Worm (Caenorhabditis elegans) whole organism, young adult: ENCODE results near the gene ZK1098.3.

Source experiments
- B0035.1 ChIP-seq: sonication (generic microtip); optimal IDR thresholded peaks from 2 replicates; lab custom pipeline; 2016; ENCODE audit warnings: missing genetic modification characterization, mild to moderate bottlenecking, missing compliant biosample characterization, missing genotype, missing genetic modification reagents
- B0261.1 ChIP-seq: sonication (generic microtip); optimal IDR thresholded peaks from 2 replicates; lab custom pipeline; 2016; ENCODE audit warnings: mild to moderate bottlenecking, missing genetic modification characterization, moderate library complexity, missing compliant biosample characterization
- C17E4.6 ChIP-seq: fragments of 200-800 bp; sonication (Bioruptor generic); IDR thresholded peaks from 2 replicates; pipeline ENCODE4 v1.3.6; 2022; ENCODE audit warnings: missing genetic modification reagents, missing genetic modification characterization, missing compliant biosample characterization
- D2030.7 ChIP-seq: fragments of 200-800 bp; sonication (Bioruptor generic); IDR thresholded peaks from 2 replicates; pipeline ENCODE4 v1.3.6; 2022; ENCODE audit warnings: missing genetic modification reagents, missing genetic modification characterization, missing compliant biosample characterization
- F10E7.11 ChIP-seq: sonication (generic microtip); optimal IDR thresholded peaks from 2 replicates; lab custom pipeline; 2017; ENCODE audit warnings: mild to moderate bottlenecking, missing genetic modification characterization, moderate library complexity, missing compliant biosample characterization
- F23B12.7 ChIP-seq: sonication (generic microtip); optimal IDR thresholded peaks from 2 replicates; lab custom pipeline; 2017; ENCODE audit warnings: missing genetic modification characterization, mild to moderate bottlenecking, missing compliant biosample characterization, antibody characterized with exemption, moderate library complexity; ENCODE audit not compliant: insufficient read depth
- F33H1.4 ChIP-seq: fragments of 200-800 bp; sonication (Bioruptor generic); IDR thresholded peaks from 2 replicates; pipeline ENCODE4 v1.3.6; 2022; ENCODE audit warnings: missing genetic modification reagents, missing genetic modification characterization, missing compliant biosample characterization
- K12H6.12 ChIP-seq: fragments of 200-800 bp; sonication (Bioruptor generic); optimal IDR thresholded peaks from 2 replicates; lab custom pipeline; 2018; ENCODE audit warnings: mild to moderate bottlenecking, missing genetic modification characterization, missing compliant biosample characterization
- T07F8.4 ChIP-seq: sonication (generic microtip); optimal IDR thresholded peaks from 2 replicates; lab custom pipeline; 2016; ENCODE audit warnings: mild to moderate bottlenecking, missing genetic modification characterization, moderate library complexity, missing compliant biosample characterization
- akir-1 ChIP-seq: fragments of 200-800 bp; sonication (Bioruptor generic); optimal IDR thresholded peaks from 2 replicates; lab custom pipeline; 2018; ENCODE audit warnings: mild to moderate bottlenecking, missing genetic modification characterization, moderate library complexity, missing compliant biosample characterization
- aptf-3 ChIP-seq: fragments of 200-800 bp; sonication (Bioruptor generic); IDR thresholded peaks from 2 replicates; pipeline ENCODE4 v1.3.6; 2022; ENCODE audit warnings: missing genetic modification characterization, missing compliant biosample characterization
- attf-6 ChIP-seq: fragments of 200-800 bp; sonication (Bioruptor generic); IDR thresholded peaks from 2 replicates; pipeline ENCODE4 v1.3.6; 2022; ENCODE audit warnings: missing genetic modification reagents, missing genetic modification characterization, missing compliant biosample characterization
- bed-2 ChIP-seq: fragments of 200-800 bp; sonication (Bioruptor generic); IDR thresholded peaks from 2 replicates; pipeline ENCODE4 v1.3.6; 2022; ENCODE audit warnings: missing genetic modification reagents, missing genetic modification characterization, missing compliant biosample characterization
- ccch-3 ChIP-seq: fragments of 200-800 bp; sonication (Bioruptor generic); optimal IDR thresholded peaks from 2 replicates; lab custom pipeline; 2018; ENCODE audit warnings: mild to moderate bottlenecking, missing genetic modification characterization, missing compliant biosample characterization
- cebp-1 ChIP-seq, 2 experiments: fragments of 200-800 bp in 1 of 2; sonication (Bioruptor generic) in 1 of 2; sonication (generic microtip) in 1 of 2; IDR thresholded peaks in 1 of 2; optimal IDR thresholded peaks in 1 of 2; 2 replicates each; pipeline versions ENCODE4 v1.3.6 to Lab custom; 2017 to 2022; ENCODE audit warnings: missing compliant biosample characterization in 2 of 2, missing genetic modification characterization in 2 of 2, mild to moderate bottlenecking in 1 of 2, missing genetic modification reagents in 1 of 2, moderate library complexity in 1 of 2
- cebp-2 ChIP-seq: fragments of 200-800 bp; sonication (Bioruptor generic); IDR thresholded peaks from 2 replicates; pipeline ENCODE4 v1.3.6; 2022; ENCODE audit warnings: missing genetic modification characterization, missing compliant biosample characterization
- ceh-27 ChIP-seq: fragments of 200-800 bp; sonication (Bioruptor generic); optimal IDR thresholded peaks from 2 replicates; lab custom pipeline; 2018; ENCODE audit warnings: mild to moderate bottlenecking, missing genetic modification characterization, moderate library complexity, missing compliant biosample characterization
- ceh-40 ChIP-seq: fragments of 200-800 bp; sonication (Bioruptor generic); IDR thresholded peaks from 2 replicates; pipeline ENCODE4 v1.3.6; 2022; ENCODE audit warnings: missing genetic modification characterization, missing compliant biosample characterization
- ceh-58 ChIP-seq: fragments of 200-800 bp; sonication (Bioruptor generic); IDR thresholded peaks from 2 replicates; pipeline ENCODE4 v1.3.6; 2022; ENCODE audit warnings: missing genetic modification characterization, missing compliant biosample characterization
- ceh-79 ChIP-seq: sonication (generic microtip); optimal IDR thresholded peaks from 2 replicates; lab custom pipeline; 2017; ENCODE audit warnings: mild to moderate bottlenecking, missing genetic modification characterization, missing compliant biosample characterization
- chd-7 ChIP-seq: sonication (generic microtip); optimal IDR thresholded peaks from 2 replicates; lab custom pipeline; 2016; ENCODE audit warnings: mild to moderate bottlenecking, missing genetic modification characterization, moderate library complexity, missing compliant biosample characterization
- dox-1 ChIP-seq: fragments of 200-800 bp; sonication (Bioruptor generic); IDR thresholded peaks from 2 replicates; pipeline ENCODE4 v1.3.6; 2022; ENCODE audit warnings: missing genetic modification reagents, missing genetic modification characterization, missing compliant biosample characterization
- dpff-1 ChIP-seq: sonication (generic microtip); optimal IDR thresholded peaks from 2 replicates; lab custom pipeline; 2017; ENCODE audit warnings: mild to moderate bottlenecking, missing genetic modification characterization, missing compliant biosample characterization
- egl-18 ChIP-seq: fragments of 200-800 bp; sonication (Bioruptor generic); IDR thresholded peaks from 2 replicates; pipeline ENCODE4 v1.3.6; 2022; ENCODE audit warnings: missing genetic modification reagents, missing genetic modification characterization, missing compliant biosample characterization
- fkh-3 ChIP-seq: sonication (generic microtip); optimal IDR thresholded peaks from 2 replicates; lab custom pipeline; 2016; ENCODE audit warnings: mild to moderate bottlenecking, missing genetic modification characterization, missing compliant biosample characterization
- hmg-1.2 ChIP-seq: fragments of 200-800 bp; sonication (Bioruptor generic); IDR thresholded peaks from 2 replicates; pipeline ENCODE4 v1.3.6; 2022; ENCODE audit warnings: missing genetic modification reagents, missing genetic modification characterization, missing compliant biosample characterization
- hrde-1 ChIP-seq: sonication (generic microtip); optimal IDR thresholded peaks from 2 replicates; lab custom pipeline; 2016; ENCODE audit warnings: missing genetic modification characterization, mild to moderate bottlenecking, missing compliant biosample characterization, moderate library complexity, missing genotype, missing genetic modification reagents, borderline replicate concordance
- lag-1 ChIP-seq: fragments of 200-800 bp; sonication (Bioruptor generic); IDR thresholded peaks from 2 replicates; pipeline ENCODE4 v1.3.6; 2022; ENCODE audit warnings: missing genetic modification reagents, missing genetic modification characterization, missing compliant biosample characterization
- lin-40 ChIP-seq: sonication (generic microtip); optimal IDR thresholded peaks from 2 replicates; lab custom pipeline; 2016; ENCODE audit warnings: missing genetic modification characterization, mild to moderate bottlenecking, missing compliant biosample characterization, missing genotype, missing genetic modification reagents
- lsl-1 ChIP-seq: fragments of 200-800 bp; sonication (Bioruptor generic); optimal IDR thresholded peaks from 2 replicates; lab custom pipeline; 2018; ENCODE audit warnings: mild to moderate bottlenecking, missing genetic modification characterization, moderate library complexity, missing compliant biosample characterization
- lsy-27 ChIP-seq: sonication (generic microtip); optimal IDR thresholded peaks from 2 replicates; lab custom pipeline; 2017; ENCODE audit warnings: missing genetic modification characterization, mild to moderate bottlenecking, missing compliant biosample characterization, antibody characterized with exemption, missing genotype, borderline replicate concordance; ENCODE audit not compliant: insufficient read depth
- madf-10 ChIP-seq: sonication (generic microtip); optimal IDR thresholded peaks from 2 replicates; lab custom pipeline; 2016; ENCODE audit warnings: mild to moderate bottlenecking, missing genetic modification characterization, missing compliant biosample characterization
- mel-28 ChIP-seq: sonication (generic microtip); optimal IDR thresholded peaks from 2 replicates; lab custom pipeline; 2016; ENCODE audit warnings: borderline replicate concordance, mild to moderate bottlenecking, missing genetic modification characterization, missing compliant biosample characterization
- mes-4 ChIP-seq: sonication (generic microtip); optimal IDR thresholded peaks from 2 replicates; lab custom pipeline; 2016; ENCODE audit warnings: missing genotype, missing genetic modification characterization, missing compliant biosample characterization
- mxl-1 ChIP-seq: sonication (generic microtip); optimal IDR thresholded peaks from 2 replicates; lab custom pipeline; 2016; ENCODE audit warnings: missing genetic modification characterization, missing compliant biosample characterization
- nfya-1 ChIP-seq: sonication (generic microtip); optimal IDR thresholded peaks from 2 replicates; lab custom pipeline; 2017; ENCODE audit warnings: antibody characterized with exemption, missing compliant biosample characterization, missing genetic modification characterization, borderline replicate concordance; ENCODE audit not compliant: insufficient read depth
- nhr-27 ChIP-seq: fragments of 200-800 bp; sonication (Bioruptor generic); optimal IDR thresholded peaks from 2 replicates; lab custom pipeline; 2018; ENCODE audit warnings: mild to moderate bottlenecking, missing genetic modification characterization, moderate library complexity, missing compliant biosample characterization
- pha-4 ChIP-seq: fragments of 150-350 bp; sonication (generic microtip); optimal IDR thresholded peaks from 2 replicates; lab custom pipeline; 2014; ENCODE audit warnings: missing biosample characterization, missing genetic modification reagents, missing genetic modification characterization
- rec-8 ChIP-seq, 2 experiments: sonication (generic microtip); optimal IDR thresholded peaks; 2 replicates each; lab custom pipeline; 2016; ENCODE audit warnings: mild to moderate bottlenecking in 2 of 2, missing genetic modification characterization in 2 of 2, missing genetic modification reagents in 2 of 2, missing genotype in 2 of 2, missing biosample characterization in 1 of 2, missing compliant biosample characterization in 1 of 2, moderate library complexity in 1 of 2
- repo-1 ChIP-seq: sonication (generic microtip); optimal IDR thresholded peaks from 2 replicates; lab custom pipeline; 2017; ENCODE audit warnings: mild to moderate bottlenecking, missing genetic modification characterization, missing compliant biosample characterization
- snpc-1.1 ChIP-seq: sonication (generic microtip); optimal IDR thresholded peaks from 2 replicates; lab custom pipeline; 2017; ENCODE audit warnings: missing genetic modification characterization, mild to moderate bottlenecking, missing compliant biosample characterization, antibody characterized with exemption, moderate library complexity, missing genotype, missing genetic modification reagents; ENCODE audit not compliant: insufficient read depth
- snpc-3.4 ChIP-seq: sonication (generic microtip); optimal IDR thresholded peaks from 2 replicates; lab custom pipeline; 2017; ENCODE audit warnings: missing genetic modification characterization, mild to moderate bottlenecking, missing compliant biosample characterization, antibody characterized with exemption, moderate library complexity, missing genotype, missing genetic modification reagents
- sptf-2 ChIP-seq: fragments of 200-800 bp; sonication (Bioruptor generic); optimal IDR thresholded peaks from 2 replicates; lab custom pipeline; 2018; ENCODE audit warnings: mild to moderate bottlenecking, missing genetic modification characterization, missing compliant biosample characterization
- unc-130 ChIP-seq: sonication (generic microtip); optimal IDR thresholded peaks from 2 replicates; lab custom pipeline; 2016; ENCODE audit warnings: missing genetic modification reagents, missing genetic modification characterization, missing compliant biosample characterization
- unc-62 ChIP-seq: fragments of 150-350 bp; optimal IDR thresholded peaks from 2 replicates; lab custom pipeline; 2014; ENCODE audit warnings: missing biosample characterization, missing genetic modification reagents, missing genetic modification characterization
- ztf-25 ChIP-seq: fragments of 200-800 bp; sonication (Bioruptor generic); IDR thresholded peaks from 2 replicates; pipeline ENCODE4 v1.3.6; 2022; ENCODE audit warnings: missing genetic modification reagents, missing genetic modification characterization, missing compliant biosample characterization
- ztf-26 ChIP-seq: sonication (generic microtip); optimal IDR thresholded peaks from 2 replicates; lab custom pipeline; 2017; ENCODE audit warnings: missing genetic modification characterization, missing compliant biosample characterization
- ztf-6 ChIP-seq: fragments of 200-800 bp; sonication (Bioruptor generic); IDR thresholded peaks from 2 replicates; pipeline ENCODE4 v1.3.6; 2022; ENCODE audit warnings: missing genetic modification reagents, missing genetic modification characterization, missing compliant biosample characterization

ZK1098.3 gene

ce11 chrIII:9504347-9504746 is 34.2 kb downstream of the ZK1098.3 start (continued):
- TF ChIP-seq chd-7 (tag; lab: Kevin White, UChicago) (no peak), F10E7.11 (no peak), hmg-1.2 (GFP tag; lab: Robert Waterston, UW) (peak; percentile 33), lag-1 (no peak), K12H6.12 (tag; lab: Kevin White, UChicago) (no peak), pha-4 (tag; lab: Kevin White, UChicago) (no peak), aptf-3 (no peak), B0035.1 (tag; lab: Kevin White, UChicago) (no peak), hrde-1 (tag; lab: Kevin White, UChicago) (no peak), cebp-1 (GFP tag; IDR thresholded peaks at IDR 0.05; lab: Robert Waterston, UW) (no peak), cebp-1 (tag; optimal IDR thresholded peaks at IDR 0.05; lab: Kevin White, UChicago) (no peak), ceh-58 (GFP tag; lab: Robert Waterston, UW) (no peak), unc-62 (GFP tag; lab: Kevin White, UChicago) (no peak), ceh-27 (GFP tag; lab: Kevin White, UChicago) (no peak), lsl-1 (GFP tag; lab: Kevin White, UChicago) (peak; percentile 89), egl-18 (GFP tag; lab: Robert Waterston, UW) (no peak), F23B12.7 (tag; lab: Kevin White, UChicago) (no peak), fkh-3 (tag; lab: Kevin White, UChicago) (no peak), lsy-27 (tag; lab: Kevin White, UChicago) (no peak), F33H1.4 (GFP tag; lab: Robert Waterston, UW) (peak; percentile 71), unc-130 (GFP tag; lab: Kevin White, UChicago) (peak; percentile 24), ceh-79 (tag; lab: Kevin White, UChicago) (no peak), D2030.7 (peak; percentile 89), attf-6 (GFP tag; lab: Robert Waterston, UW) (no peak), lin-40 (tag; lab: Kevin White, UChicago) (no peak), cebp-2 (no peak), T07F8.4 (tag; lab: Kevin White, UChicago) (no peak), ceh-40 (GFP tag; lab: Robert Waterston, UW) (no peak), repo-1 (no peak), ztf-6 (GFP tag; lab: Robert Waterston, UW) (no peak), rec-8 (tag; optimal IDR thresholded peaks at IDR 0.05; lab: Kevin White, UChicago) (no peak), mes-4 (tag; lab: Kevin White, UChicago) (no peak), dox-1 (no peak; the same call in 1 of the 2 replicates), ztf-25 (GFP tag; lab: Robert Waterston, UW) (no peak), bed-2 (GFP tag; lab: Robert Waterston, UW) (no peak), dpff-1 (tag; lab: Kevin White, UChicago) (no peak), C17E4.6 (GFP tag; lab: Robert Waterston, UW) (peak; percentile 29; the same call in 1 of the 2 replicates), mel-28 (no peak), nfya-1 (tag; lab: Kevin White, UChicago) (no peak), sptf-2 (GFP tag; lab: Kevin White, UChicago) (no peak), nhr-27 (no peak), ztf-26 (tag; lab: Kevin White, UChicago) (no peak), snpc-1.1 (no peak), madf-10 (tag; lab: Kevin White, UChicago) (no peak), ccch-3 (GFP tag; lab: Kevin White, UChicago) (no peak), akir-1 (GFP tag; lab: Kevin White, UChicago) (no peak), mxl-1 (no peak), B0261.1 (no peak), snpc-3.4 (tag; lab: Kevin White, UChicago) (peak; percentile 35)
